Fruit fly (Drosophila melanogaster): Measurements from ENCODE around the gene CG4119.

The CG4119 gene

dm6 chrX:5718476-5719012, 52.7 kb downstream of the CG4119 start (continued):
- TF ChIP-seq Opbp (GFP tag; IDR thresholded peaks at IDR 0.05; ENCODE audit: partially characterized antibody) (no peak), CG6175 (GFP tag; IDR thresholded peaks at IDR 0.05) (peak; percentile 64; the same call in 2 of the 3 replicates), sr (GFP tag; IDR thresholded peaks at IDR 0.05) (no peak), GATAe (GFP tag; conservative IDR thresholded peaks at IDR 0.05) (peak; percentile 20; the same call in 1 of the 2 replicates), stwl (tag; optimal IDR thresholded peaks at IDR 0.05) (no peak), CG15011 (GFP tag; optimal IDR thresholded peaks at IDR 0.05) (peak; percentile 30), CG11504 (tag; optimal IDR thresholded peaks at IDR 0.05) (peak; percentile 71), CG10209 (GFP tag; optimal IDR thresholded peaks at IDR 0.05) (peak; percentile 65), CG2678 (tag; optimal IDR thresholded peaks at IDR 0.05) (peak; percentile 85), Sox102F (GFP tag; optimal IDR thresholded peaks at IDR 0.05) (peak; percentile 58), ro (GFP tag; IDR thresholded peaks at IDR 0.05) (no peak), ham (GFP tag; IDR thresholded peaks at IDR 0.05) (no peak), Hmr (GFP tag; optimal IDR thresholded peaks at IDR 0.05) (peak; percentile 77), CG34376 (GFP tag; optimal IDR thresholded peaks at IDR 0.05) (peak; percentile 53), MESR4 (GFP tag; optimal IDR thresholded peaks at IDR 0.05) (no peak), Abd-B (GFP tag; optimal IDR thresholded peaks at IDR 0.05) (no peak), lab (GFP tag; optimal IDR thresholded peaks at IDR 0.05) (peak; percentile 87), lov (optimal IDR thresholded peaks at IDR 0.05) (no peak), lov (GFP tag; IDR thresholded peaks at IDR 0.05) (no peak), Dp (GFP tag; optimal IDR thresholded peaks at IDR 0.05) (no peak), CG10366 (GFP tag; IDR thresholded peaks at IDR 0.05) (peak; percentile 66), CG8924 (tag; optimal IDR thresholded peaks at IDR 0.05) (peak; percentile 69), aop (GFP tag; IDR thresholded peaks at IDR 0.05) (no peak), CG8089 (GFP tag; optimal IDR thresholded peaks at IDR 0.05) (no peak), Fer1 (GFP tag; optimal IDR thresholded peaks at IDR 0.05) (peak; percentile 79), NfI (GFP tag; optimal IDR thresholded peaks at IDR 0.05) (peak; percentile 65), H15 (GFP tag; IDR thresholded peaks at IDR 0.05) (no peak), CG7372 (GFP tag; IDR thresholded peaks at IDR 0.05) (peak; percentile 74), CG30403 (GFP tag; optimal IDR thresholded peaks at IDR 0.05) (peak; percentile 52), Vsx1 (GFP tag; optimal IDR thresholded peaks at IDR 0.05) (no peak), Rfx (GFP tag; IDR thresholded peaks at IDR 0.05) (peak; percentile 85), CG10462 (GFP tag; optimal IDR thresholded peaks at IDR 0.05) (no peak), Sin3A (optimal IDR thresholded peaks at IDR 0.05) (no peak), Hsf (GFP tag; optimal IDR thresholded peaks at IDR 0.05) (no peak), Dek (tag; optimal IDR thresholded peaks at IDR 0.05) (peak; percentile 68), Sry-δ (GFP tag; optimal IDR thresholded peaks at IDR 0.05) (no peak), CG17568 (GFP tag; optimal IDR thresholded peaks at IDR 0.05) (peak; percentile 52), tgo (GFP tag; IDR thresholded peaks at IDR 0.05) (peak; percentile 69), sug (tag; optimal IDR thresholded peaks at IDR 0.05) (peak; percentile 92), pnt (GFP tag; optimal IDR thresholded peaks at IDR 0.05) (no peak), CG34224 (GFP tag; IDR thresholded peaks at IDR 0.05; ENCODE audit: partially characterized antibody) (no peak), CG11723 (GFP tag; optimal IDR thresholded peaks at IDR 0.05) (no peak), Trl (optimal IDR thresholded peaks at IDR 0.05) (no peak), Trl (GFP tag; optimal IDR thresholded peaks at IDR 0.05) (no peak), CG14050 (GFP tag; IDR thresholded peaks at IDR 0.05) (0 out of 3 replicates have a peak, but pooled peaks have one; percentile 12), gro (GFP tag; optimal IDR thresholded peaks at IDR 0.05) (no peak), gsb (GFP tag; IDR thresholded peaks at IDR 0.05) (peak; percentile 51; the same call in 1 of the 2 replicates), Rx (GFP tag; IDR thresholded peaks at IDR 0.05) (peak; percentile 21; the same call in 1 of the 2 replicates), Dref (GFP tag; IDR thresholded peaks at IDR 0.05) (peak; percentile 26; the same call in 1 of the 2 replicates), CG11085 (GFP tag; IDR thresholded peaks at IDR 0.05) (peak; percentile 52), CG10543 (GFP tag; optimal IDR thresholded peaks at IDR 0.05) (peak; percentile 72)

All from whole organism, embryonic.